Fruit fly (Drosophila melanogaster): ENCODE data around the gene CG12991.

CG12991 gene

DNA sequence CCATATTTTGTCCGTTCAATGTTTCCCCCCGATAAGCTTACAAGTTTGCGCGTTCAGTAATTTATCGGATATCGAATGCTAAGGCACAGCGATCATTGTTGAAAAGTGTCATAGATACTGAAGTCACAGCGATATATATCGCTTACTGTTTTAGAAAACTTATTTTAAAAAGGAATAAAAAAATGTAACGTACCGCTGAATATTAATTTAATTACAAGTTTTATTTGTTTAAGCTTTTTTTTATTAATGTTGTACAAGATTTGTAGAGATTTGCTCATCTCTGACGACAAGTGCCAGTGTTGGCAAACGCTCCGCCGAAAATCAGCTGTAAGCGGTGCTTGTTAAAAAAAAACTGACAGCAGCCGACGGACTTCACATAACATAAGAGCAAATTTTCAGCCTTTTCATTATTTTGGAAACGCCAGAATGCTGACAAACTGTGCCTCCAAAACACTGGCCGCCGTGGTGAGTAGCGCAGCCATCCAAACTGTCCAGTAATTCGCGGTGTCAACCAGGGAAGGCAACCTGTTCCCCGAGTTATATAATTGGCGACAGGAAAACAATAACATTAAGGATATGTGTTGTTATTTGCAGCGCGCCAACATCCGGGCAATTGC is 52.4 kb downstream of the CG12991 start, which contains the start of the genes corolla and ND-24 (continued):
- TF ChIP-seq her (GFP tag; optimal IDR thresholded peaks at IDR 0.05) (peak; percentile 26), CG34224 (GFP tag; IDR thresholded peaks at IDR 0.05; ENCODE audit: partially characterized antibody) (peak; percentile 90), BtbVII (GFP tag; optimal IDR thresholded peaks at IDR 0.05) (no peak), CG34422 (GFP tag; IDR thresholded peaks at IDR 0.05) (peak; percentile 90), zen (tag; optimal IDR thresholded peaks at IDR 0.05) (peak; percentile 74), CG10431 (GFP tag; optimal IDR thresholded peaks at IDR 0.05) (no peak), CG6272 (GFP tag; IDR thresholded peaks at IDR 0.05) (peak; percentile 91), CG6254 (GFP tag; optimal IDR thresholded peaks at IDR 0.05) (peak; percentile 17), CG31441 (GFP tag; IDR thresholded peaks at IDR 0.05) (no peak; the same call in none of the 2 replicates), corto (GFP tag; optimal IDR thresholded peaks at IDR 0.05) (no peak), caup (GFP tag; optimal IDR thresholded peaks at IDR 0.05; ENCODE audit: severe bottlenecking) (peak; percentile 78), Six4 (GFP tag; optimal IDR thresholded peaks at IDR 0.05) (peak; percentile 74), jing (GFP tag; optimal IDR thresholded peaks at IDR 0.05) (no peak), pzg (GFP tag; optimal IDR thresholded peaks at IDR 0.05) (peak; percentile 70), Hsf (GFP tag; optimal IDR thresholded peaks at IDR 0.05) (peak; percentile 91)

DNA sequence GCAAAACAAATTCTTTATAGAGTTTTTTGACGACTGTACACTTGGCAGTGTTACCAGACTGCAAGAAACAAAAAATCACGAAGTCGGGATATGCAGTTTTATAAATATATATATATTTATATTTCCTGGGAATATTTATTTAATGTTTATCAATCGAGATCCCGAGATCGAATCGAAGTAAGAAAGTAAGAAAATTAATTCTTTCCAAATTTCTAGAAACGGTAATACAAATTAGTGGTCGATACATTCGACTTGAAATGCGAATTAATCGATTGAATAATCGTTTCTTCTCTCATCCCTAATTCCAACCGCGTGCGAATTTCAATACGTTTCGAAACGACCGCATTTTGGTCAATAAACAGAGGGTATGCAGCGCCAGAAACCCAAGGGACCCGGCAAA is 56.3 kb downstream of the CG12991 start, which contains the start of the genes CG8289 and CG5800:
Gene CG8289, minus strand, starts transcription at position 44 of the 400 bp plus-strand sequence.
Gene CG5800, plus strand, starts transcription at position 281 of the 400 bp plus-strand sequence.
- TF ChIP-seq CG4707 (GFP tag; optimal IDR thresholded peaks at IDR 0.05) (no peak), CG30020 (tag; optimal IDR thresholded peaks at IDR 0.05) (peak; percentile 39), slp2 (GFP tag; optimal IDR thresholded peaks at IDR 0.05) (no peak), D19A (tag; optimal IDR thresholded peaks at IDR 0.05) (no peak), CG7357 (GFP tag; IDR thresholded peaks at IDR 0.05) (no peak), Eip74EF (GFP tag; optimal IDR thresholded peaks at IDR 0.05) (no peak), CG34224 (GFP tag; IDR thresholded peaks at IDR 0.05; ENCODE audit: partially characterized antibody) (peak; percentile 69), HLHmδ (GFP tag; optimal IDR thresholded peaks at IDR 0.05) (no peak), mirr (GFP tag; optimal IDR thresholded peaks at IDR 0.05) (no peak), ssp (GFP tag; IDR thresholded peaks at IDR 0.05) (no peak), CG13894 (tag; optimal IDR thresholded peaks at IDR 0.05) (no peak), Gsc (GFP tag; IDR thresholded peaks at IDR 0.05) (no peak), CG15269 (tag; optimal IDR thresholded peaks at IDR 0.05) (no peak), al (GFP tag; IDR thresholded peaks at IDR 0.05) (no peak), CG10565 (GFP tag; optimal IDR thresholded peaks at IDR 0.05) (no peak), Kr (GFP tag; optimal IDR thresholded peaks at IDR 0.05) (no peak), dmrt11E (tag; optimal IDR thresholded peaks at IDR 0.05) (no peak), CG13624 (GFP tag; optimal IDR thresholded peaks at IDR 0.05) (no peak), CG14965 (GFP tag; optimal IDR thresholded peaks at IDR 0.05; ENCODE audit: borderline replicate concordance) (no peak), CG3847 (GFP tag; IDR thresholded peaks at IDR 0.05) (no peak), h (optimal IDR thresholded peaks at IDR 0.05) (no peak), CG10543 (GFP tag; optimal IDR thresholded peaks at IDR 0.05) (peak; percentile 5), CG18262 (tag; optimal IDR thresholded peaks at IDR 0.05) (peak; percentile 42), tll (GFP tag; optimal IDR thresholded peaks at IDR 0.05) (no peak), kay (GFP tag; optimal IDR thresholded peaks at IDR 0.05) (no peak), tx (GFP tag; optimal IDR thresholded peaks at IDR 0.05) (no peak), CG18619 (GFP tag; optimal IDR thresholded peaks at IDR 0.05) (no peak), insv (GFP tag; optimal IDR thresholded peaks at IDR 0.05) (no peak), dysf (GFP tag; IDR thresholded peaks at IDR 0.05) (no peak), dm (GFP tag; optimal IDR thresholded peaks at IDR 0.05) (peak; percentile 56), abd-A (tag; optimal IDR thresholded peaks at IDR 0.05) (no peak), B-H2 (GFP tag; optimal IDR thresholded peaks at IDR 0.05) (peak; percentile 28), CG14710 (tag; optimal IDR thresholded peaks at IDR 0.05) (peak; percentile 79), phol (tag; optimal IDR thresholded peaks at IDR 0.05) (peak; percentile 38), gce (GFP tag; IDR thresholded peaks at IDR 0.05) (no peak)

All from whole organism, embryonic.